Worm (Caenorhabditis elegans) whole organism, mixed stage, embryonic: ENCODE results near the gene mltn-9.

Source experiments
- cnd-1 ChIP-seq: fragments of 200-800 bp; sonication (Bioruptor generic); optimal IDR thresholded peaks from 2 replicates; lab custom pipeline; 2018; ENCODE audit warnings: mild to moderate bottlenecking, missing genetic modification characterization, missing compliant biosample characterization
- lin-13 ChIP-seq: fragments of 150-350 bp; optimal IDR thresholded peaks from 2 replicates; lab custom pipeline; 2014; ENCODE audit warnings: missing biosample characterization, missing genetic modification characterization

DNA sequence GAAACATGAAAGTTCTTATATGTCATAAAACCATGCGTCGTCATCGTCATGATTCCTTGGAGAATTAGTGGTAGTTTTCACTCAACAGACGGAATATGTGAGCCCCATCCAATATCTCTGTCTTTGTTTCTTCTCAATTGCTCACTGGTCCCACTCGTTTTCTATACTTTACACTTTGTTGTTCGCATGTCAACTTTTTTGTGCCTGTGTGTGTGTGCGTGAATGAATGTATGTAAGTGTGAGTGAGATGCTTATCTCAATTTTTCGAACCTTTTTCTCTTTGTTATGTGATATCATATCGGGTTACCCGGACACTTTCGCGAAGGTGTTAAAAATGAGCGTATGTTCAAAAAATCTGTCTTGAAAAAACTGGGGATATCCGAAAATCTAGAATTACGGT lies 56.3 kb downstream of the mltn-9 start:
- TF ChIP-seq cnd-1 = no peak
- no peak for TF ChIP-seq lin-13 (tag; lab: Kevin White, UChicago)
